Worm (Caenorhabditis elegans): Measurements from ENCODE around the gene T05C12.8.

DNA sequence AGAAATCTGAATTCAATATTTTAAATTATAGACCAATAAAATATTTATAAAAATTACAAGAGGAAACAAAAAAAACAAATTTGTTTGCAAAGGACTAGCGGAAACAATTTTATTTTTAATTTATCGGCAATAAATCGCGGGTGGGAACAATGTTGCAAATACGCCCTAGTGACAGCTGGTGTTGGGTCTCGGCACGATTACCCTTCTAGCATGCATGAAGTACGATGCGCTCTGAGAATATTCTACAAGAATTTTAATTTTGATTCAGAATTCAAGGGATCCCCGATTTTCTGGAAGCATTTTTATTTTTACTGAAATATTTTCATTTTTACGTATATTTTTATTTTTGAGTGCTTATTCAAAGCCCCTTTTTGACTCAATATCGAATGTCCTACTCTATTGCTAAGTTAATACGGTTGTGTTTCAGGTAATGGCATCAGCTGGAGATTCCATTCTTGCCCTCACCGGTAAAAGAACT lies 5.3 kb downstream of the T05C12.8 start, which contains the start of the genes mig-5 and cct-1:
- TF ChIP-seq klf-2 (GFP tag; conservative IDR thresholded peaks at IDR 0.05), result no peak
- no peak for TF ChIP-seq ztf-29 (GFP tag; IDR thresholded peaks at IDR 0.05)
- no peak for TF ChIP-seq ref-1 (GFP tag; conservative IDR thresholded peaks at IDR 0.05)
- no peak for TF ChIP-seq med-1 (GFP tag; optimal IDR thresholded peaks at IDR 0.05; ENCODE audit: insufficient read depth)
- peak; percentile 71 for TF ChIP-seq flt-1 (GFP tag; IDR thresholded peaks at IDR 0.05)
